Worm (Caenorhabditis elegans) whole organism, L1 larva: ENCODE results near the gene C08E8.11.
A peak's percentile ranks its signal among the peaks of the same experiment; 100 is the strongest.

Experiments
- C04F5.9 ChIP-seq: sonication (generic microtip); optimal IDR thresholded peaks from 2 replicates; lab custom pipeline; 2016; ENCODE audit warnings: missing genetic modification characterization, missing compliant biosample characterization
- ceh-90 ChIP-seq: sonication (generic microtip); optimal IDR thresholded peaks from 2 replicates; lab custom pipeline; 2016; ENCODE audit warnings: missing genetic modification characterization, missing compliant biosample characterization
- ces-1 ChIP-seq: fragments of 150-350 bp; optimal IDR thresholded peaks from 2 replicates; lab custom pipeline; 2014; ENCODE audit warnings: missing biosample characterization, missing genetic modification reagents, missing genetic modification characterization
- dsc-1 ChIP-seq: sonication (generic microtip); optimal IDR thresholded peaks from 2 replicates; lab custom pipeline; 2016; ENCODE audit warnings: mild to moderate bottlenecking, missing genetic modification characterization, missing compliant biosample characterization
- efl-1 ChIP-seq, 4 experiments: fragments of 150-350 bp; optimal IDR thresholded peaks in 3 of 4; peaks in 1 of 4; 1 replicate in 1 of 4; 2 replicates in 3 of 4; lab custom pipeline; 2014; ENCODE audit warnings: missing biosample characterization in 2 of 4, missing genetic modification characterization in 2 of 4, missing genetic modification reagents in 2 of 4
- efl-3 ChIP-seq: fragments of 200-800 bp; sonication (Bioruptor generic); optimal IDR thresholded peaks from 2 replicates; lab custom pipeline; 2018; ENCODE audit warnings: mild to moderate bottlenecking, missing genetic modification characterization, missing compliant biosample characterization
- egl-13 ChIP-seq: sonication (generic microtip); optimal IDR thresholded peaks from 2 replicates; lab custom pipeline; 2016; ENCODE audit warnings: missing genotype, missing genetic modification reagents, missing genetic modification characterization, missing compliant biosample characterization
- irx-1 ChIP-seq: sonication (generic microtip); optimal IDR thresholded peaks from 2 replicates; lab custom pipeline; 2016; ENCODE audit warnings: missing genetic modification characterization, missing compliant biosample characterization
- lsy-2 ChIP-seq, 2 experiments: fragments of 150-350 bp; optimal IDR thresholded peaks; 2 replicates each; lab custom pipeline; 2014; ENCODE audit warnings: missing biosample characterization in 2 of 2, missing genetic modification characterization in 2 of 2
- mdl-1 ChIP-seq, 2 experiments: fragments of 150-350 bp; optimal IDR thresholded peaks; 2 replicates each; lab custom pipeline; 2014 to 2017; ENCODE audit warnings: missing biosample characterization in 2 of 2, missing genetic modification characterization in 2 of 2, inconsistent platforms in 1 of 2
- mep-1 ChIP-seq: fragments of 150-350 bp; optimal IDR thresholded peaks from 2 replicates; lab custom pipeline; 2014; ENCODE audit warnings: missing biosample characterization, missing genetic modification characterization
- nhr-84 ChIP-seq: sonication (generic microtip); optimal IDR thresholded peaks from 2 replicates; lab custom pipeline; 2017; ENCODE audit warnings: missing biosample characterization, missing genetic modification characterization
- nhr-85 ChIP-seq: sonication (generic microtip); peaks from one replicate; lab custom pipeline; 2016; ENCODE audit warnings: missing genetic modification characterization, inconsistent platforms, missing compliant biosample characterization
- sptf-1 ChIP-seq: fragments of 150-350 bp; optimal IDR thresholded peaks from 2 replicates; lab custom pipeline; 2014; ENCODE audit warnings: missing biosample characterization, missing genetic modification characterization
- vab-15 ChIP-seq: sonication (generic microtip); optimal IDR thresholded peaks from 2 replicates; lab custom pipeline; 2017; ENCODE audit warnings: missing genotype, mild to moderate bottlenecking, missing genetic modification characterization, missing compliant biosample characterization

C08E8.11 gene

DNA sequence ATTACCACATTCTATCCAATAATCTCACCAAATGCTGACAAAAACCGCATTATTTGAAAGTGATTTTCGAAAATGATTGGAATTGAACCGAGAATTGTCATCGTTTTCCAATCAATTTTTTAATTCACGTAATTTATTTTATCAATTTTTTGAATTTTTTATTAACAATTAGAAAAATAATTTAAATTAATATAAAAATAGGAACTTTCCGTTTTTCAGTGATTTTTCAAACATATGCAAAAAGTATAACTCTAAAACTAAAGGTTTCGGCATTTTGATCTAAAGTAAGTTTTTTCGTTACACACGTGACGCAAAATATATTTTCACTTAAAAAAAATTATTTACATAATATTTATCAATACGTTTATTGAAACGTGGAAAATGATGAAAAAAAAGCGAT is 43.4 kb downstream of the C08E8.11 start, which contains the start of gene Y51A2B.6:
Gene Y51A2B.6 (minus strand): TSS at position 101 of the 400 bp plus-strand sequence.
- TF ChIP-seq vab-15 (tag; lab: Kevin White, UChicago) (no peak), ceh-90 (no peak), nhr-85 (tag; lab: Kevin White, UChicago) (no peak), nhr-84 (no peak), sptf-1 (tag; lab: Kevin White, UChicago) (no peak)

ce11 chrV:18395649-18396048 is 44.8 kb downstream of the C08E8.11 start, which contains the start of gene Y51A2B.9:
Gene Y51A2B.9 (minus strand): TSS chrV:18395749.
- TF ChIP-seq dsc-1 (tag; lab: Kevin White, UChicago) (no peak), mep-1 (tag; lab: Kevin White, UChicago) (no peak), mdl-1 (tag; optimal IDR thresholded peaks at IDR 0.05; lab: Kevin White, UChicago) (no peak), C04F5.9 (tag; lab: Kevin White, UChicago) (no peak), lsy-2 (tag; optimal IDR thresholded peaks at IDR 0.05; lab: Kevin White, UChicago) (no peak), ces-1 (GFP tag; lab: Kevin White, UChicago) (no peak), irx-1 (tag; lab: Kevin White, UChicago) (no peak), egl-13 (tag; lab: Kevin White, UChicago) (no peak)

ce11 chrV:18397814-18398213 is 47.0 kb downstream of the C08E8.11 start, which contains the start of gene Y51A2B.16:
Gene Y51A2B.16 (minus strand): TSS chrV:18397914.
- TF ChIP-seq efl-3 (GFP tag; lab: Kevin White, UChicago) (no peak), efl-1 (optimal IDR thresholded peaks at IDR 0.05; lab: Kevin White, UChicago) (no peak), efl-1 (GFP tag; optimal IDR thresholded peaks at IDR 0.05 in 1 of 2; lab: Kevin White, UChicago) (peak in 1 of 2 experiments; percentile 6)
